Worm (Caenorhabditis elegans): ENCODE results near the gene R08A2.1.

- TF ChIP-seq mcd-1 (GFP tag; IDR thresholded peaks at IDR 0.05): no peak
- no peak for TF ChIP-seq ama-1 (optimal IDR thresholded peaks at IDR 0.05)
- TF ChIP-seq ama-1 (GFP tag; optimal IDR thresholded peaks at IDR 0.05): no peak
- no peak for TF ChIP-seq F49E8.2 (tag; optimal IDR thresholded peaks at IDR 0.05; ENCODE audit: insufficient read depth)
- TF ChIP-seq snpc-4 (GFP tag; optimal IDR thresholded peaks at IDR 0.05): no peak
- no peak for TF ChIP-seq snpc-4 (tag; optimal IDR thresholded peaks at IDR 0.05)
- TF ChIP-seq T26A5.8 (tag; optimal IDR thresholded peaks at IDR 0.05): no peak
These were observed 9.4 kb upstream of the R08A2.1 start, which contains the start of gene Y50E8A.2 for ce11 chrV:14728754-14729153.

Measured in whole organism, young adult.